Fruit fly (Drosophila melanogaster) whole organism, embryonic: ENCODE data around the gene CG7789.

ENCODE experiments used
- Bgb ChIP-seq: fragments of 200-800 bp; sonication (Bioruptor generic); IDR thresholded peaks from 2 replicates; pipeline ENCODE4 v1.3.6; 2022; ENCODE audit warnings: missing biosample characterization, missing genetic modification characterization; ENCODE audit not compliant: partially characterized antibody
- CG10267 ChIP-seq: fragments of 200-800 bp; sonication (Bioruptor generic); optimal IDR thresholded peaks from 2 replicates; lab custom pipeline; 2018; ENCODE audit warnings: missing biosample characterization, mild to moderate bottlenecking, missing genetic modification characterization, moderate library complexity
- CG11696 ChIP-seq: fragments of 200-800 bp; sonication (Bioruptor generic); IDR thresholded peaks from 2 replicates; pipeline ENCODE4 v1.3.6; 2022; ENCODE audit warnings: missing biosample characterization, missing genetic modification characterization
- CG12391 ChIP-seq: fragments of 200-800 bp; sonication (Bioruptor generic); optimal IDR thresholded peaks from 3 replicates; lab custom pipeline; 2018; ENCODE audit warnings: missing biosample characterization, mild to moderate bottlenecking, missing genetic modification characterization, moderate library complexity
- CG13624 ChIP-seq: fragments of 200-800 bp; sonication (Bioruptor generic); optimal IDR thresholded peaks from 2 replicates; lab custom pipeline; 2016; ENCODE audit warnings: missing biosample characterization, missing genetic modification characterization
- CG14667 ChIP-seq: fragments of 200-800 bp; sonication (Bioruptor generic); IDR thresholded peaks from 2 replicates; pipeline ENCODE4 v1.3.6; 2022; ENCODE audit warnings: missing biosample characterization, missing genetic modification characterization
- CG14710 ChIP-seq: fragments of 200-800 bp; sonication (Bioruptor generic); optimal IDR thresholded peaks from 3 replicates; lab custom pipeline; 2019; ENCODE audit warnings: missing biosample characterization, mild to moderate bottlenecking, missing genetic modification characterization, moderate library complexity
- CG17612 ChIP-seq: fragments of 200-800 bp; sonication (Bioruptor generic); IDR thresholded peaks from 2 replicates; pipeline ENCODE4 v1.3.6; 2022; ENCODE audit warnings: missing biosample characterization, missing genetic modification characterization
- CG32772 ChIP-seq: fragments of 200-800 bp; sonication (Bioruptor generic); IDR thresholded peaks from 2 replicates; pipeline ENCODE4 v1.3.6; 2022; ENCODE audit warnings: missing biosample characterization, missing genetic modification characterization
- CG7357 ChIP-seq: fragments of 200-800 bp; sonication (Bioruptor generic); IDR thresholded peaks from 3 replicates; pipeline ENCODE4 v1.3.6; 2022; ENCODE audit warnings: missing biosample characterization, missing genetic modification characterization
- CG8281 ChIP-seq: fragments of 200-800 bp; sonication (Bioruptor generic); optimal IDR thresholded peaks from 2 replicates; lab custom pipeline; 2018; ENCODE audit warnings: missing biosample characterization, mild to moderate bottlenecking, missing genetic modification characterization, moderate library complexity
- CG9215 ChIP-seq: fragments of 200-800 bp; sonication (Bioruptor generic); IDR thresholded peaks from 2 replicates; pipeline ENCODE4 v1.3.6; 2022; ENCODE audit warnings: missing biosample characterization, missing genetic modification characterization
- Dek ChIP-seq: fragments of 200-800 bp; sonication (Bioruptor generic); optimal IDR thresholded peaks from 3 replicates; lab custom pipeline; 2019; ENCODE audit warnings: missing biosample characterization, mild to moderate bottlenecking, missing genetic modification characterization, moderate library complexity
- Doc3 ChIP-seq: fragments of 200-800 bp; sonication (Bioruptor generic); IDR thresholded peaks from 3 replicates; pipeline ENCODE4 v1.3.6; 2022; ENCODE audit warnings: missing biosample characterization, missing genetic modification characterization; ENCODE audit not compliant: partially characterized antibody
- Ets65A ChIP-seq: fragments of 200-800 bp; sonication (Bioruptor generic); peaks from one replicate; lab custom pipeline; 2016; ENCODE audit warnings: missing biosample characterization, missing genetic modification characterization
- Fer1 ChIP-seq: fragments of 200-800 bp; sonication (Bioruptor generic); optimal IDR thresholded peaks from 2 replicates; lab custom pipeline; 2017; ENCODE audit warnings: missing biosample characterization, mild to moderate bottlenecking, missing genetic modification characterization
- HHEX ChIP-seq: fragments of 200-800 bp; sonication (Bioruptor generic); optimal IDR thresholded peaks from 3 replicates; lab custom pipeline; 2017; ENCODE audit warnings: missing biosample characterization, mild to moderate bottlenecking, missing genetic modification characterization, missing genetic modification reagents
- HLH4C ChIP-seq: fragments of 200-800 bp; sonication (Bioruptor generic); IDR thresholded peaks from 3 replicates; pipeline ENCODE4 v1.3.6; 2022; ENCODE audit warnings: missing biosample characterization, missing genetic modification characterization; ENCODE audit not compliant: partially characterized antibody
- Med ChIP-seq: fragments of 200-800 bp; sonication (Bioruptor generic); peaks from one replicate; lab custom pipeline; 2016; ENCODE audit warnings: missing biosample characterization, missing genetic modification characterization, mild to moderate bottlenecking, inconsistent platforms, moderate library complexity
- Pdp1 ChIP-seq, 2 experiments: fragments of 200-800 bp; sonication (Bioruptor generic); optimal IDR thresholded peaks; 3 replicates each; lab custom pipeline; 2016; ENCODE audit warnings: missing biosample characterization in 2 of 2, missing genetic modification characterization in 2 of 2, mild to moderate bottlenecking in 1 of 2, moderate library complexity in 1 of 2
- abd-A ChIP-seq: fragments of 200-800 bp; sonication (Bioruptor generic); optimal IDR thresholded peaks from 3 replicates; lab custom pipeline; 2019; ENCODE audit warnings: missing biosample characterization, mild to moderate bottlenecking, missing genetic modification characterization, moderate library complexity
- bcd ChIP-seq: fragments of 200-800 bp; sonication (Bioruptor generic); optimal IDR thresholded peaks from 2 replicates; lab custom pipeline; 2017; ENCODE audit warnings: missing biosample characterization, mild to moderate bottlenecking, missing genetic modification characterization
- cad ChIP-seq: fragments of >200 bp; optimal IDR thresholded peaks from 2 replicates; lab custom pipeline; 2017; ENCODE audit warnings: missing biosample characterization, missing genetic modification characterization
- cas ChIP-seq: fragments of 200-800 bp; sonication (Bioruptor generic); IDR thresholded peaks from 2 replicates; pipeline ENCODE4 v1.3.6; 2022; ENCODE audit warnings: missing biosample characterization, missing genetic modification characterization
- caup ChIP-seq: fragments of 200-800 bp; sonication (Bioruptor generic); optimal IDR thresholded peaks from 3 replicates; lab custom pipeline; 2017; ENCODE audit warnings: missing biosample characterization, mild to moderate bottlenecking, missing genetic modification characterization, moderate library complexity; ENCODE audit not compliant: severe bottlenecking
- dmrt99B ChIP-seq: fragments of 200-800 bp; sonication (Bioruptor generic); optimal IDR thresholded peaks from 2 replicates; lab custom pipeline; 2018; ENCODE audit warnings: missing biosample characterization, mild to moderate bottlenecking, missing genetic modification characterization, moderate library complexity
- gfzf ChIP-seq: fragments of 200-800 bp; sonication (Bioruptor generic); optimal IDR thresholded peaks from 2 replicates; lab custom pipeline; 2016; ENCODE audit warnings: missing biosample characterization, mild to moderate bottlenecking, missing genetic modification characterization, moderate library complexity
- ind ChIP-seq: fragments of 200-800 bp; sonication (Bioruptor generic); optimal IDR thresholded peaks from 3 replicates; lab custom pipeline; 2016; ENCODE audit warnings: missing biosample characterization, missing genetic modification characterization
- klu ChIP-seq: fragments of 200-800 bp; sonication (Bioruptor generic); IDR thresholded peaks from 2 replicates; pipeline ENCODE4 v1.3.6; 2022; ENCODE audit warnings: missing biosample characterization, missing genetic modification characterization
- otp ChIP-seq: fragments of 200-800 bp; sonication (Bioruptor generic); IDR thresholded peaks from 3 replicates; pipeline ENCODE4, ENCODE4 v1.3.6; 2022; ENCODE audit warnings: missing biosample characterization, missing genetic modification characterization
- rib ChIP-seq: fragments of 200-800 bp; sonication (Bioruptor generic); IDR thresholded peaks from 2 replicates; pipeline ENCODE4 v1.3.6; 2022; ENCODE audit warnings: missing biosample characterization, missing genetic modification characterization
- sd ChIP-seq: fragments of 200-800 bp; sonication (Bioruptor generic); optimal IDR thresholded peaks from 3 replicates; lab custom pipeline; 2018; ENCODE audit warnings: missing biosample characterization, mild to moderate bottlenecking, missing genetic modification characterization, moderate library complexity
- slbo ChIP-seq: fragments of 200-800 bp; sonication (Bioruptor generic); IDR thresholded peaks from 2 replicates; pipeline ENCODE4 v1.3.6; 2022; ENCODE audit warnings: missing biosample characterization, missing genetic modification characterization
- sr ChIP-seq: fragments of 200-800 bp; sonication (Bioruptor generic); IDR thresholded peaks from 3 replicates; pipeline ENCODE4 v1.3.6; 2022; ENCODE audit warnings: missing biosample characterization, missing genetic modification characterization
- tll ChIP-seq, 2 experiments: fragments of 200-800 bp in 1 of 2; fragments of >200 bp in 1 of 2; sonication (Bioruptor generic) in 1 of 2; optimal IDR thresholded peaks; 2 replicates each; lab custom pipeline; 2017 to 2019; ENCODE audit warnings: missing biosample characterization in 2 of 2, missing genetic modification characterization in 2 of 2, mild to moderate bottlenecking in 1 of 2, moderate library complexity in 1 of 2
- vvl ChIP-seq: fragments of 200-800 bp; sonication (Bioruptor generic); IDR thresholded peaks from 2 replicates; pipeline ENCODE4 v1.3.6; 2022; ENCODE audit warnings: missing biosample characterization, missing genetic modification characterization
- zen ChIP-seq: fragments of 200-800 bp; sonication (Bioruptor generic); optimal IDR thresholded peaks from 3 replicates; lab custom pipeline; 2018; ENCODE audit warnings: missing biosample characterization, mild to moderate bottlenecking, missing genetic modification characterization, moderate library complexity

CG7789 gene

DNA sequence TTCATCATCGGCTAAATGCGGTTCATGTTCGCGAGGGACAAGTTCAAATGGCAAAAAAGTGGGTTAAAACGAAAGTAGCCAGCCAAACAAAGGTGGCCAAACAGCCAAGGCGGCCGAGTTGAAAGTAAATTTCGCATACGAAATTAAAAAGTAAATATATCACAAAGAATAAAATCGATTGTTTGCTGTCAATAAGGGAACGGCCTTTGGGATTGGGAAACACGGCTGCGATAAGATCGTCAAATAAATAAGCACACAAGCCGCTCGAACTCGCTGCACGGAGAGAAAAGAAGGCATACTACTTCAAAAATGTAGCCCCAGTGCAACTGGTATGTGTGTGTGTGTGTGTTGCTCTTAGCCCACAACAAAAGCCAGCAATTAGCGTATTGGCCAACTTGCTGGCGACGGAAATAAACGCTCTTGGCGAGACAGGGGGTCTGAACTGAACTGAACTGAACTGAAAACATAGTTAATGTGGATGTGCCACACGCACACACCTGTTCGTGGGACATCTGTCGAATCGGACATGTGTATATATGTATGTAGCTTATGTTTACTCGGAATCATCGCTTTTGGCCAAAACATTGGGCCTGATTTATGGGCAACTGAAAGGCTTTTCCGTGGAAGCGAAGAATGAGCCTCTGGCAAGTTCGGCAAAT, 15.0 kb upstream of the CG7789 start (continued):
- no peak for TF ChIP-seq slbo (GFP tag; lab: Robert Waterston, UW)
- peak; percentile 55 for TF ChIP-seq Med
- peak; percentile 16 for TF ChIP-seq sd (tag; lab: Kevin White, UChicago)
- 0 out of 3 replicates have a peak, but pooled peaks have one; percentile 16 for TF ChIP-seq otp (GFP tag; lab: Robert Waterston, UW)
- TF ChIP-seq caup, result no peak

dm6 chr3R:29790183-29790582, 12.8 kb upstream of the CG7789 start:
- TF ChIP-seq klu (no peak), vvl (GFP tag; lab: Robert Waterston, UW) (0 out of 2 replicates have a peak, but pooled peaks have one; percentile 30), Bgb (GFP tag; lab: Robert Waterston, UW) (no peak), cad (GFP tag; lab: Kevin White, UChicago) (no peak), sr (peak; percentile 90), rib (GFP tag; lab: Robert Waterston, UW) (no peak), CG7357 (GFP tag; lab: Robert Waterston, UW) (0 out of 3 replicates have a peak, but pooled peaks have one; percentile 10), CG8281 (tag; lab: Kevin White, UChicago) (no peak), CG11696 (0 out of 2 replicates have a peak, but pooled peaks have one; percentile 25), Pdp1 (GFP tag; optimal IDR thresholded peaks at IDR 0.05; lab: Kevin White, UChicago) (peak in 1 of 2 experiments; percentile 49)

DNA sequence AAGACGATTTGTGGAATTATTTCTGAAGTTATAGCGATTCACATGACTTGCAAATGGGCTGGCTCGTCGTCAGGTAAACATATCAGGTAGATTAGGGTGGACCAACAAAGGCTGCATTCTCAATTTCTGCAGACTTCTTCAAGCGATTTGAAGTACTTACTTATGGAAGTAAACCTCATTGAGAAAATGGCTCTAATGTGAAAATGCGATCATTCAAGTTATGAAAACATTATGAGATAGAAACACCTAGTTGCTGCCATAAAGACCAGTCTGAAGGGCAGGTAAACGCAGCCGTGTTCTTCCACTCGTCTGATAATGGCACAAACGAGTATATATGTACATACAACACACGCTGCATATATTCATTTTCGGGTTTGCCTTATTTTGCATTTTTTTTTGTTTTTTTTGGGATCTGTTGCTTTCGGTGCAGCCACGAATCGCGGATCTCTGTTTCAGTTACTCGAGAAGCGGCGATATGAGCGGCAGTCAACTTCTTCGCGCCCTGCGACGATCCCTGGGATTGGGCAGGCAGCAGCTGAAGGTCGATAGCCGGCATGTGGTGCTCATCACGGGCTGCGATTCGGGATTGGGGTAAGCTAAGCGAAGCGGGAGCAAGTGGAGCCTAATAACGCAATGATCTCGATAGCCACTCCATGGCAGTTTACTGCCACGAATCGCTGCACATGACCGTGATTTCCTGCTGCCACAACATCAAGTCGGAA, 8.7 kb upstream of the CG7789 start, which contains the start of gene sro:
Gene sro (plus strand): TSS at position 437 of the 722 bp plus-strand sequence.
- TF ChIP-seq CG9215 (GFP tag; lab: Robert Waterston, UW) (no peak), cad (GFP tag; lab: Kevin White, UChicago) (peak; percentile 54), CG13624 (GFP tag; lab: Kevin White, UChicago) (no peak), Bgb (GFP tag; lab: Robert Waterston, UW) (no peak), tll (GFP tag; optimal IDR thresholded peaks at IDR 0.05; lab: Kevin White, UChicago) (peak in 1 of 2 experiments; percentile 85), CG17612 (GFP tag; lab: Robert Waterston, UW) (no peak), cas (GFP tag; lab: Robert Waterston, UW) (no peak), CG14710 (tag; lab: Kevin White, UChicago) (no peak), Ets65A (peak; percentile 78), gfzf (GFP tag; lab: Kevin White, UChicago) (no peak), abd-A (tag; lab: Kevin White, UChicago) (no peak), Doc3 (GFP tag; lab: Robert Waterston, UW) (no peak), HLH4C (GFP tag; lab: Robert Waterston, UW) (0 out of 3 replicates have a peak, but pooled peaks have one; percentile 24), Fer1 (GFP tag; lab: Kevin White, UChicago) (no peak), CG10267 (tag; lab: Kevin White, UChicago) (no peak), CG32772 (no peak), Dek (tag; lab: Kevin White, UChicago) (no peak), zen (tag; lab: Kevin White, UChicago) (peak; percentile 63), ind (GFP tag; lab: Kevin White, UChicago) (no peak), CG12391 (no peak), HHEX (GFP tag; lab: Kevin White, UChicago) (no peak), bcd (no peak), dmrt99B (tag; lab: Kevin White, UChicago) (no peak), CG14667 (GFP tag; lab: Robert Waterston, UW) (no peak)
